Fruit fly (Drosophila melanogaster) whole organism, embryonic: ENCODE measurements around the gene CG5973.
A peak's percentile ranks its signal among the peaks of the same experiment; 100 is the strongest.

Experiments
- Asciz ChIP-seq: fragments of 200-800 bp; sonication (Bioruptor generic); optimal IDR thresholded peaks from 2 replicates; lab custom pipeline; 2017; ENCODE audit warnings: missing biosample characterization, mild to moderate bottlenecking, missing genetic modification characterization, missing genetic modification reagents
- B-H2 ChIP-seq: fragments of 200-800 bp; sonication (Bioruptor generic); optimal IDR thresholded peaks from 2 replicates; lab custom pipeline; 2018; ENCODE audit warnings: missing biosample characterization, mild to moderate bottlenecking, missing genetic modification characterization
- CG12299 ChIP-seq: fragments of 200-800 bp; sonication (Bioruptor generic); optimal IDR thresholded peaks from 2 replicates; lab custom pipeline; 2018; ENCODE audit warnings: missing biosample characterization, mild to moderate bottlenecking, missing genetic modification characterization
- CG12744 ChIP-seq: fragments of 200-800 bp; sonication (Bioruptor generic); optimal IDR thresholded peaks from 2 replicates; lab custom pipeline; 2016; ENCODE audit warnings: missing biosample characterization, missing genetic modification characterization
- CG13424 ChIP-seq: fragments of 200-800 bp; sonication (Bioruptor generic); optimal IDR thresholded peaks from 2 replicates; lab custom pipeline; 2019; ENCODE audit warnings: missing biosample characterization, mild to moderate bottlenecking, missing genetic modification characterization, moderate library complexity
- CG13775 ChIP-seq: fragments of 200-800 bp; sonication (Bioruptor generic); optimal IDR thresholded peaks from 3 replicates; lab custom pipeline; 2017; ENCODE audit warnings: missing biosample characterization, mild to moderate bottlenecking, missing genetic modification characterization
- CG14014 ChIP-seq: fragments of 200-800 bp; sonication (Bioruptor generic); IDR thresholded peaks from 2 replicates; pipeline ENCODE4 v1.3.6; 2022; ENCODE audit warnings: missing biosample characterization, missing genetic modification characterization
- CG14050 ChIP-seq: fragments of 200-800 bp; sonication (Bioruptor generic); IDR thresholded peaks from 3 replicates; pipeline ENCODE4 v1.3.6; 2022; ENCODE audit warnings: missing biosample characterization, missing genetic modification characterization
- CG14667 ChIP-seq: fragments of 200-800 bp; sonication (Bioruptor generic); IDR thresholded peaks from 2 replicates; pipeline ENCODE4 v1.3.6; 2022; ENCODE audit warnings: missing biosample characterization, missing genetic modification characterization
- CG15269 ChIP-seq: fragments of 200-800 bp; sonication (Bioruptor generic); optimal IDR thresholded peaks from 2 replicates; lab custom pipeline; 2018; ENCODE audit warnings: missing biosample characterization, mild to moderate bottlenecking, missing genetic modification characterization, moderate library complexity
- CG1529 ChIP-seq: fragments of 200-800 bp; sonication (Bioruptor generic); optimal IDR thresholded peaks from 3 replicates; lab custom pipeline; 2018; ENCODE audit warnings: missing biosample characterization, missing genetic modification characterization
- CG1602 ChIP-seq: fragments of 200-800 bp; sonication (Bioruptor generic); optimal IDR thresholded peaks from 3 replicates; lab custom pipeline; 2016; ENCODE audit warnings: missing biosample characterization, missing genetic modification characterization
- CG16813 ChIP-seq: fragments of 200-800 bp; sonication (Bioruptor generic); IDR thresholded peaks from 3 replicates; pipeline ENCODE4 v1.3.6; 2022; ENCODE audit warnings: missing biosample characterization, missing genetic modification characterization; ENCODE audit not compliant: partially characterized antibody
- CG17359 ChIP-seq: fragments of 200-800 bp; sonication (Bioruptor generic); optimal IDR thresholded peaks from 3 replicates; lab custom pipeline; 2018; ENCODE audit warnings: missing biosample characterization, mild to moderate bottlenecking, missing genetic modification characterization, moderate library complexity
- CG17385 ChIP-seq: fragments of 200-800 bp; sonication (Bioruptor generic); optimal IDR thresholded peaks from 3 replicates; lab custom pipeline; 2018; ENCODE audit warnings: missing biosample characterization, mild to moderate bottlenecking, missing genetic modification characterization
- CG18262 ChIP-seq: fragments of 200-800 bp; optimal IDR thresholded peaks from 3 replicates; lab custom pipeline; 2019; ENCODE audit warnings: missing biosample characterization, mild to moderate bottlenecking, missing genetic modification characterization, moderate library complexity
- CG6683 ChIP-seq: fragments of 200-800 bp; sonication (Bioruptor generic); optimal IDR thresholded peaks from 2 replicates; lab custom pipeline; 2017; ENCODE audit warnings: missing biosample characterization, mild to moderate bottlenecking, missing genetic modification characterization, missing genetic modification reagents
- CG6689 ChIP-seq: fragments of 200-800 bp; sonication (Bioruptor generic); IDR thresholded peaks from 2 replicates; pipeline ENCODE4 v1.3.6; 2022; ENCODE audit warnings: missing biosample characterization, missing genetic modification characterization
- CG8359 ChIP-seq: fragments of 200-800 bp; sonication (Bioruptor generic); optimal IDR thresholded peaks from 2 replicates; lab custom pipeline; 2017; ENCODE audit warnings: missing biosample characterization, mild to moderate bottlenecking, missing genetic modification characterization, borderline replicate concordance
- CG8388 ChIP-seq: fragments of 200-800 bp; sonication (Bioruptor generic); optimal IDR thresholded peaks from 2 replicates; lab custom pipeline; 2019; ENCODE audit warnings: missing biosample characterization, mild to moderate bottlenecking, missing genetic modification characterization, moderate library complexity
- CG8765 ChIP-seq: fragments of 200-800 bp; sonication (Bioruptor generic); IDR thresholded peaks from 2 replicates; pipeline ENCODE4 v1.3.6; 2022; ENCODE audit warnings: missing biosample characterization, missing genetic modification characterization
- CG9932 ChIP-seq: fragments of 200-800 bp; sonication (Bioruptor generic); IDR thresholded peaks from 2 replicates; pipeline ENCODE4 v1.3.6; 2022; ENCODE audit warnings: missing biosample characterization, missing genetic modification characterization
- Deaf1 ChIP-seq: fragments of 200-800 bp; optimal IDR thresholded peaks from 3 replicates; lab custom pipeline; 2019; ENCODE audit warnings: missing biosample characterization, mild to moderate bottlenecking, missing genetic modification characterization, moderate library complexity
- Dip3 ChIP-seq: fragments of 200-800 bp; sonication (Bioruptor generic); optimal IDR thresholded peaks from 3 replicates; lab custom pipeline; 2016; ENCODE audit warnings: missing biosample characterization, missing genetic modification characterization
- Doc2 ChIP-seq: fragments of 200-800 bp; sonication (Bioruptor generic); IDR thresholded peaks from 2 replicates; pipeline ENCODE4 v1.3.6; 2022; ENCODE audit warnings: missing biosample characterization, missing genetic modification characterization
- Doc3 ChIP-seq: fragments of 200-800 bp; sonication (Bioruptor generic); IDR thresholded peaks from 3 replicates; pipeline ENCODE4 v1.3.6; 2022; ENCODE audit warnings: missing biosample characterization, missing genetic modification characterization; ENCODE audit not compliant: partially characterized antibody
- Elba2 ChIP-seq: fragments of 200-800 bp; sonication (Bioruptor generic); optimal IDR thresholded peaks from 3 replicates; lab custom pipeline; 2016; ENCODE audit warnings: missing biosample characterization, missing genetic modification characterization
- Gsc ChIP-seq: fragments of 200-800 bp; sonication (Bioruptor generic); IDR thresholded peaks from 2 replicates; pipeline ENCODE4 v1.3.6; 2022; ENCODE audit warnings: missing biosample characterization, missing genetic modification characterization
- HmgZ ChIP-seq: fragments of 200-800 bp; sonication (Bioruptor generic); optimal IDR thresholded peaks from 2 replicates; lab custom pipeline; 2018; ENCODE audit warnings: missing biosample characterization, mild to moderate bottlenecking, missing genetic modification characterization
- MTF-1 ChIP-seq: fragments of 200-800 bp; sonication (Bioruptor generic); optimal IDR thresholded peaks from 2 replicates; lab custom pipeline; 2018; ENCODE audit warnings: missing biosample characterization, mild to moderate bottlenecking, missing genetic modification characterization, borderline replicate concordance
- Poxn ChIP-seq: fragments of 200-800 bp; sonication (Bioruptor generic); IDR thresholded peaks from 2 replicates; pipeline ENCODE4 v1.3.6; 2022; ENCODE audit warnings: missing biosample characterization, missing genetic modification characterization
- Scr ChIP-seq: fragments of 200-800 bp; sonication (Bioruptor generic); IDR thresholded peaks from 2 replicates; pipeline ENCODE4 v1.3.6; 2022; ENCODE audit warnings: missing biosample characterization, missing genetic modification characterization; ENCODE audit not compliant: partially characterized antibody
- ac ChIP-seq: fragments of 200-800 bp; sonication (Bioruptor generic); optimal IDR thresholded peaks from 3 replicates; lab custom pipeline; 2017; ENCODE audit warnings: missing biosample characterization, mild to moderate bottlenecking, missing genetic modification characterization
- ash1 ChIP-seq: fragments of 200-800 bp; sonication (Bioruptor generic); optimal IDR thresholded peaks from 2 replicates; lab custom pipeline; 2018; ENCODE audit warnings: missing biosample characterization, mild to moderate bottlenecking, missing genetic modification characterization
- bcd ChIP-seq: fragments of 200-800 bp; sonication (Bioruptor generic); optimal IDR thresholded peaks from 2 replicates; lab custom pipeline; 2017; ENCODE audit warnings: missing biosample characterization, mild to moderate bottlenecking, missing genetic modification characterization
- bowl ChIP-seq: fragments of 200-800 bp; sonication (Bioruptor generic); IDR thresholded peaks from 2 replicates; pipeline ENCODE4 v1.3.6; 2022; ENCODE audit warnings: missing biosample characterization, missing genetic modification characterization
- cas ChIP-seq: fragments of 200-800 bp; sonication (Bioruptor generic); IDR thresholded peaks from 2 replicates; pipeline ENCODE4 v1.3.6; 2022; ENCODE audit warnings: missing biosample characterization, missing genetic modification characterization
- da ChIP-seq: fragments of 200-800 bp; sonication (Bioruptor generic); optimal IDR thresholded peaks from 2 replicates; lab custom pipeline; 2016; ENCODE audit warnings: missing biosample characterization, missing genetic modification characterization
- ftz-f1 ChIP-seq: fragments of 200-800 bp; sonication (Bioruptor generic); optimal IDR thresholded peaks from 2 replicates; lab custom pipeline; 2016; ENCODE audit warnings: missing biosample characterization, missing genetic modification characterization
- gt ChIP-seq: fragments of 200-800 bp; sonication (Bioruptor generic); IDR thresholded peaks from 2 replicates; pipeline ENCODE4 v1.3.6; 2022; ENCODE audit warnings: missing biosample characterization, missing genetic modification characterization
- her ChIP-seq: fragments of 200-800 bp; sonication (Bioruptor generic); optimal IDR thresholded peaks from 2 replicates; lab custom pipeline; 2016; ENCODE audit warnings: missing biosample characterization, missing genetic modification characterization
- pros ChIP-seq: fragments of 200-800 bp; sonication (Bioruptor generic); optimal IDR thresholded peaks from 3 replicates; lab custom pipeline; 2019; ENCODE audit warnings: missing biosample characterization, mild to moderate bottlenecking, missing genetic modification characterization, moderate library complexity
- pum ChIP-seq: fragments of 200-800 bp; sonication (Bioruptor generic); optimal IDR thresholded peaks from 2 replicates; lab custom pipeline; 2016; ENCODE audit warnings: missing biosample characterization, missing genetic modification characterization
- sens ChIP-seq: fragments of 200-800 bp; sonication (Bioruptor generic); peaks from one replicate; lab custom pipeline; 2016; ENCODE audit warnings: missing biosample characterization, missing genetic modification characterization
- sens-2 ChIP-seq: fragments of 200-800 bp; sonication (Bioruptor generic); IDR thresholded peaks from 2 replicates; pipeline ENCODE4 v1.3.6; 2022; ENCODE audit warnings: missing biosample characterization, missing genetic modification characterization
- slp2 ChIP-seq: fragments of 200-800 bp; sonication (Bioruptor generic); optimal IDR thresholded peaks from 2 replicates; lab custom pipeline; 2016; ENCODE audit warnings: missing biosample characterization, missing genetic modification characterization
- tgo ChIP-seq: fragments of 200-800 bp; sonication (Bioruptor generic); IDR thresholded peaks from 3 replicates; pipeline ENCODE4 v1.3.6; 2022; ENCODE audit warnings: missing biosample characterization, missing genetic modification characterization
- toy ChIP-seq: fragments of 200-800 bp; sonication (Bioruptor generic); IDR thresholded peaks from 2 replicates; pipeline ENCODE4 v1.3.6; 2022; ENCODE audit warnings: missing biosample characterization, missing genetic modification characterization
- trh ChIP-seq: fragments of 200-800 bp; sonication (Bioruptor generic); optimal IDR thresholded peaks from 2 replicates; lab custom pipeline; 2016; ENCODE audit warnings: missing biosample characterization, missing genetic modification characterization
- wek ChIP-seq: fragments of 200-800 bp; sonication (Bioruptor generic); optimal IDR thresholded peaks from 3 replicates; lab custom pipeline; 2018; ENCODE audit warnings: missing biosample characterization, mild to moderate bottlenecking, missing genetic modification characterization, moderate library complexity
- zf30C ChIP-seq: fragments of 200-800 bp; sonication (Bioruptor generic); optimal IDR thresholded peaks from 3 replicates; lab custom pipeline; 2018; ENCODE audit warnings: missing biosample characterization, mild to moderate bottlenecking, missing genetic modification characterization

Gene CG5973

dm6 chr2L:7411947-7412621 is 25.2 kb upstream of the CG5973 start, which contains the start of gene chm (continued):
- no peak for TF ChIP-seq pros (GFP tag; lab: Kevin White, UChicago)
- peak; percentile 22 for TF ChIP-seq CG12744 (GFP tag; lab: Kevin White, UChicago)
- TF ChIP-seq Asciz (GFP tag; lab: Kevin White, UChicago) = no peak
- TF ChIP-seq Scr (GFP tag; lab: Robert Waterston, UW) = peak; percentile 88
- TF ChIP-seq CG6683 (GFP tag; lab: Kevin White, UChicago) = no peak
- TF ChIP-seq CG1529 (GFP tag; lab: Kevin White, UChicago) = no peak
- 0 out of 2 replicates have a peak, but pooled peaks have one; percentile 24 for TF ChIP-seq CG14014 (GFP tag; lab: Robert Waterston, UW)
- no peak for TF ChIP-seq MTF-1
- no peak for TF ChIP-seq Elba2 (GFP tag; lab: Kevin White, UChicago)
- no peak for TF ChIP-seq CG8359 (GFP tag; lab: Kevin White, UChicago)
- no peak for TF ChIP-seq CG8388
- TF ChIP-seq Gsc (GFP tag; lab: Robert Waterston, UW) = no peak
- peak; percentile 83 for TF ChIP-seq CG9932 (GFP tag; lab: Robert Waterston, UW)
- no peak for TF ChIP-seq CG14050
- TF ChIP-seq CG15269 = no peak
- no peak for TF ChIP-seq toy (GFP tag; lab: Robert Waterston, UW)
- peak; percentile 7 for TF ChIP-seq CG17385
- TF ChIP-seq CG8765 (GFP tag; lab: Robert Waterston, UW) = no peak
- no peak for TF ChIP-seq da
- no peak for TF ChIP-seq CG18262 (tag; lab: Kevin White, UChicago)
- TF ChIP-seq Doc2 = no peak
- TF ChIP-seq trh (GFP tag; lab: Kevin White, UChicago) = no peak
- TF ChIP-seq B-H2 (GFP tag; lab: Kevin White, UChicago) = peak; percentile 41
- TF ChIP-seq sens-2 (GFP tag; lab: Robert Waterston, UW) = no peak
- TF ChIP-seq ash1 (GFP tag; lab: Kevin White, UChicago) = no peak
- TF ChIP-seq wek = no peak
- no peak for TF ChIP-seq tgo (GFP tag; lab: Robert Waterston, UW)
- peak; percentile 90 for TF ChIP-seq CG16813 (GFP tag; lab: Robert Waterston, UW)
- TF ChIP-seq HmgZ (tag; lab: Kevin White, UChicago) = peak; percentile 60
- TF ChIP-seq CG13424 = peak; percentile 25
- TF ChIP-seq CG1602 (GFP tag; lab: Kevin White, UChicago) = no peak
- no peak for TF ChIP-seq CG17359 (tag; lab: Kevin White, UChicago)
- no peak for TF ChIP-seq bowl (GFP tag; lab: Robert Waterston, UW)
- TF ChIP-seq her (GFP tag; lab: Kevin White, UChicago) = peak; percentile 22
- no peak; the same call in 1 of the 2 replicates for TF ChIP-seq CG14667
- TF ChIP-seq CG6689 (GFP tag; lab: Robert Waterston, UW) = no peak
- no peak for TF ChIP-seq cas (GFP tag; lab: Robert Waterston, UW)
- no peak for TF ChIP-seq CG12299 (tag; lab: Kevin White, UChicago)
- peak; percentile 91 for TF ChIP-seq Doc3
- no peak for TF ChIP-seq CG13775 (GFP tag; lab: Kevin White, UChicago)
- no peak for TF ChIP-seq slp2
- TF ChIP-seq ac = no peak
- peak; percentile 8 for TF ChIP-seq ftz-f1 (GFP tag; lab: Kevin White, UChicago)
- no peak for TF ChIP-seq gt (GFP tag; lab: Robert Waterston, UW)
- no peak for TF ChIP-seq Poxn (GFP tag; lab: Robert Waterston, UW)
- TF ChIP-seq pum (GFP tag; lab: Kevin White, UChicago) = peak; percentile 3
- TF ChIP-seq Deaf1 (tag; lab: Kevin White, UChicago) = no peak
- no peak for TF ChIP-seq Dip3 (GFP tag; lab: Kevin White, UChicago)
- no peak for TF ChIP-seq bcd
- peak; percentile 81 for TF ChIP-seq sens (GFP tag; lab: Kevin White, UChicago)
- no peak for TF ChIP-seq zf30C
